Worm (Caenorhabditis elegans) whole organism, L4 larva: ENCODE measurements around the gene F08D12.4.

Experiments
- D1046.2 ChIP-seq: fragments of 200-800 bp; sonication (Bioruptor generic); IDR thresholded peaks from 2 replicates; pipeline ENCODE4 v1.3.6; 2022; ENCODE audit warnings: missing genetic modification characterization, missing compliant biosample characterization
- F37D6.2 ChIP-seq: sonication (generic microtip); optimal IDR thresholded peaks from 2 replicates; lab custom pipeline; 2016; ENCODE audit warnings: mild to moderate bottlenecking, missing genetic modification characterization, missing compliant biosample characterization
- F44E2.7 ChIP-seq: fragments of 200-800 bp; sonication (Bioruptor generic); IDR thresholded peaks from 2 replicates; pipeline ENCODE4 v2.1.2; 2022; ENCODE audit warnings: missing genetic modification characterization, missing compliant biosample characterization
- F49E8.2 ChIP-seq: sonication (generic microtip); optimal IDR thresholded peaks from 2 replicates; lab custom pipeline; 2016; ENCODE audit warnings: missing compliant biosample characterization, mild to moderate bottlenecking, missing genetic modification characterization, borderline replicate concordance
- T20F7.1 ChIP-seq: fragments of 200-800 bp; sonication (Bioruptor generic); optimal IDR thresholded peaks from 2 replicates; lab custom pipeline; 2018; ENCODE audit warnings: mild to moderate bottlenecking, missing genetic modification characterization, missing compliant biosample characterization
- T26A8.4 ChIP-seq: fragments of 200-800 bp; sonication (Bioruptor generic); IDR thresholded peaks from 2 replicates; pipeline ENCODE4 v1.3.6; 2022; ENCODE audit warnings: missing genetic modification characterization, missing compliant biosample characterization
- ZK337.2 ChIP-seq: fragments of 200-800 bp; sonication (Bioruptor generic); IDR thresholded peaks from 2 replicates; pipeline ENCODE4 v1.3.6; 2022; ENCODE audit warnings: missing genetic modification reagents, missing genetic modification characterization, missing compliant biosample characterization
- aha-1 ChIP-seq: fragments of 150-350 bp; peaks from one replicate; lab custom pipeline; 2014; ENCODE audit warnings: missing biosample characterization, missing genetic modification characterization
- aly-2 ChIP-seq: sonication (generic microtip); optimal IDR thresholded peaks from 2 replicates; lab custom pipeline; 2018; ENCODE audit warnings: missing biosample characterization, missing genetic modification characterization
- arid-1 ChIP-seq: fragments of 200-800 bp; sonication (Bioruptor generic); conservative IDR thresholded peaks from 2 replicates; pipeline ENCODE4 v1.3.6; 2022; ENCODE audit warnings: missing genetic modification reagents, missing genetic modification characterization, missing compliant biosample characterization
- ceh-28 ChIP-seq: fragments of 150-350 bp; optimal IDR thresholded peaks from 2 replicates; lab custom pipeline; 2014; ENCODE audit warnings: missing biosample characterization, missing genetic modification reagents, missing genetic modification characterization
- ceh-62 ChIP-seq: sonication (generic microtip); optimal IDR thresholded peaks from 2 replicates; lab custom pipeline; 2017; ENCODE audit warnings: missing biosample characterization, missing genetic modification characterization
- cey-2 ChIP-seq: sonication (generic microtip); optimal IDR thresholded peaks from 3 replicates; lab custom pipeline; 2017; ENCODE audit warnings: missing genetic modification characterization, mild to moderate bottlenecking, missing compliant biosample characterization, antibody characterized with exemption, borderline replicate concordance; ENCODE audit not compliant: insufficient read depth
- daf-16 ChIP-seq, 3 experiments: sonication (generic microtip); optimal IDR thresholded peaks; 2 replicates each; lab custom pipeline; 2016 to 2017; ENCODE audit warnings: missing genetic modification characterization in 3 of 3, missing genetic modification reagents in 3 of 3, mild to moderate bottlenecking in 2 of 3, missing compliant biosample characterization in 2 of 3, missing biosample characterization in 1 of 3, moderate library complexity in 1 of 3
- dmd-8 ChIP-seq: fragments of 200-800 bp; sonication (Bioruptor generic); IDR thresholded peaks from 2 replicates; pipeline ENCODE4 v1.3.6; 2022; ENCODE audit warnings: missing genetic modification characterization, missing compliant biosample characterization
- dmd-9 ChIP-seq: fragments of 200-800 bp; sonication (Bioruptor generic); IDR thresholded peaks from 2 replicates; pipeline ENCODE4 v1.3.6; 2022; ENCODE audit warnings: missing genetic modification reagents, missing genetic modification characterization, missing compliant biosample characterization
- egl-27 ChIP-seq: sonication (generic microtip); optimal IDR thresholded peaks from 3 replicates; lab custom pipeline; 2017; ENCODE audit warnings: missing biosample characterization, missing genetic modification reagents, missing genetic modification characterization
- egl-43 ChIP-seq: fragments of 200-800 bp; sonication (Bioruptor generic); IDR thresholded peaks from 2 replicates; pipeline ENCODE4 v1.3.6; 2022; ENCODE audit warnings: missing genetic modification reagents, missing genetic modification characterization, missing compliant biosample characterization
- fkh-10 ChIP-seq: fragments of 150-350 bp; optimal IDR thresholded peaks from 2 replicates; lab custom pipeline; 2014; ENCODE audit warnings: missing biosample characterization, missing genetic modification reagents, missing genetic modification characterization
- fos-1 ChIP-seq: fragments of 150-350 bp; optimal IDR thresholded peaks from 2 replicates; lab custom pipeline; 2014; ENCODE audit warnings: missing biosample characterization, missing genetic modification characterization
- hlh-30 ChIP-seq: sonication (generic microtip); optimal IDR thresholded peaks from 2 replicates; lab custom pipeline; 2017; ENCODE audit warnings: antibody characterized with exemption, mild to moderate bottlenecking, missing genetic modification characterization, missing compliant biosample characterization; ENCODE audit not compliant: insufficient read depth
- lir-3 ChIP-seq: sonication (generic microtip); optimal IDR thresholded peaks from 2 replicates; lab custom pipeline; 2016; ENCODE audit warnings: mild to moderate bottlenecking, missing genetic modification characterization, missing compliant biosample characterization
- madf-5 ChIP-seq, 2 experiments: fragments of 200-800 bp; sonication (Bioruptor generic); IDR thresholded peaks; 2 replicates each; pipeline ENCODE4 v1.3.6; 2022; ENCODE audit warnings: missing compliant biosample characterization in 2 of 2, missing genetic modification characterization in 2 of 2
- madf-9 ChIP-seq: fragments of 200-800 bp; sonication (Bioruptor generic); conservative IDR thresholded peaks from 2 replicates; pipeline ENCODE4 v1.3.6; 2022; ENCODE audit warnings: missing genetic modification reagents, missing genetic modification characterization, missing compliant biosample characterization
- nhr-102 ChIP-seq: sonication (generic microtip); optimal IDR thresholded peaks from 2 replicates; lab custom pipeline; 2016; ENCODE audit warnings: mild to moderate bottlenecking, missing genetic modification characterization, moderate library complexity, missing compliant biosample characterization
- nhr-11 ChIP-seq: fragments of 150-350 bp; optimal IDR thresholded peaks from 2 replicates; lab custom pipeline; 2014; ENCODE audit warnings: missing biosample characterization, missing genetic modification characterization
- nhr-25 ChIP-seq: sonication (generic microtip); optimal IDR thresholded peaks from 2 replicates; lab custom pipeline; 2017; ENCODE audit warnings: missing genetic modification characterization, mild to moderate bottlenecking, missing compliant biosample characterization, antibody characterized with exemption, moderate library complexity, borderline replicate concordance; ENCODE audit not compliant: insufficient read depth
- nhr-28 ChIP-seq: fragments of 150-350 bp; optimal IDR thresholded peaks from 2 replicates; lab custom pipeline; 2014; ENCODE audit warnings: missing biosample characterization, missing genetic modification characterization
- nhr-42 ChIP-seq: fragments of 200-800 bp; sonication (Bioruptor generic); IDR thresholded peaks from 2 replicates; pipeline ENCODE4 v1.3.6; 2022; ENCODE audit warnings: missing genetic modification characterization, missing compliant biosample characterization
- nhr-76 ChIP-seq: fragments of 150-350 bp; optimal IDR thresholded peaks from 2 replicates; lab custom pipeline; 2014; ENCODE audit warnings: missing biosample characterization, missing genetic modification characterization
- nhr-77 ChIP-seq: fragments of 150-350 bp; optimal IDR thresholded peaks from 2 replicates; lab custom pipeline; 2014; ENCODE audit warnings: missing biosample characterization, missing genetic modification characterization
- pha-4 ChIP-seq, 2 experiments: fragments of 150-350 bp in 1 of 2; fragments of 200-800 bp in 1 of 2; sonication (Bioruptor generic) in 1 of 2; IDR thresholded peaks in 1 of 2; optimal IDR thresholded peaks in 1 of 2; 2 replicates each; pipeline versions ENCODE4 v1.3.6 to Lab custom; 2014 to 2022; ENCODE audit warnings: missing genetic modification characterization in 2 of 2, missing genetic modification reagents in 2 of 2, missing biosample characterization in 1 of 2, missing compliant biosample characterization in 1 of 2
- pqm-1 ChIP-seq: sonication (generic microtip); optimal IDR thresholded peaks from 2 replicates; lab custom pipeline; 2017; ENCODE audit warnings: missing biosample characterization, missing genetic modification characterization
- rbr-2 ChIP-seq: sonication (generic microtip); optimal IDR thresholded peaks from 2 replicates; lab custom pipeline; 2016; ENCODE audit warnings: missing genotype, missing genetic modification characterization, missing compliant biosample characterization
- sdz-12 ChIP-seq: fragments of 200-800 bp; sonication (Bioruptor generic); optimal IDR thresholded peaks from 2 replicates; lab custom pipeline; 2018; ENCODE audit warnings: mild to moderate bottlenecking, missing genetic modification characterization, missing compliant biosample characterization
- set-16 ChIP-seq: fragments of 200-800 bp; sonication (Bioruptor generic); IDR thresholded peaks from 2 replicates; pipeline ENCODE4 v1.3.6; 2022; ENCODE audit warnings: missing genetic modification reagents, missing genetic modification characterization, missing compliant biosample characterization
- skn-1 ChIP-seq: fragments of 150-350 bp; optimal IDR thresholded peaks from 2 replicates; lab custom pipeline; 2014; ENCODE audit warnings: missing biosample characterization, missing genetic modification characterization
- snpc-4 ChIP-seq: fragments of 150-350 bp; optimal IDR thresholded peaks from 2 replicates; lab custom pipeline; 2014; ENCODE audit warnings: missing biosample characterization, missing genetic modification characterization
- unc-130 ChIP-seq: sonication (generic microtip); optimal IDR thresholded peaks from 2 replicates; lab custom pipeline; 2016; ENCODE audit warnings: missing genetic modification reagents, missing genetic modification characterization, missing compliant biosample characterization
- unc-39 ChIP-seq: sonication (generic microtip); optimal IDR thresholded peaks from 2 replicates; lab custom pipeline; 2017; ENCODE audit warnings: missing biosample characterization, missing genetic modification characterization
- zip-11 ChIP-seq: fragments of 200-800 bp; sonication (Bioruptor generic); IDR thresholded peaks from 2 replicates; pipeline ENCODE4 v1.3.6; 2022; ENCODE audit warnings: missing genetic modification characterization, missing compliant biosample characterization

F08D12.4 gene

DNA sequence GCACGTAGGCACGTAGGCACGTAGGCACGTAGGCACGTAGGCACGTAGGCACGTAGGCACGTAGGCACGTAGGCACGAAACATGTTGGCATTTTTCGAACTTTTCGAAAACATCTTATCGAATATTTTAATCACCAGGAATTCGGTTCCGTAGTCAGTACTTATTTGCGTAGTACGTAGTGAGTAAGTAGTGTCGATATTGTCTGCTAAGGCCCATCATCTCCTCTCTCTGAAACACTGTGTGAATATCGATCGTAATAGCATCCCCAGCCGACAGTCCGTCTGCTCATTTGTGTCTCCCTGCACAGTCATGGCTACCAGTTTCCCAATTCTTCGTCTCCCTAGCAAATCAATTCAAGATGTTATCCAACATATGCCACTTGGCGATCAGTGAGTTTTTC lies 15.8 kb upstream of the F08D12.4 start, which contains the start of gene fbxb-106:
Gene fbxb-106 (plus strand): TSS at position 301 of the 400 bp plus-strand sequence.
- TF ChIP-seq daf-16 (GFP tag; optimal IDR thresholded peaks at IDR 0.05; lab: Kevin White, UChicago) (no peak), daf-16 (tag; optimal IDR thresholded peaks at IDR 0.05; lab: Kevin White, UChicago) (no peak), skn-1 (tag; lab: Kevin White, UChicago) (no peak), set-16 (GFP tag; lab: Robert Waterston, UW) (no peak), pha-4 (GFP tag; IDR thresholded peaks at IDR 0.05; lab: Robert Waterston, UW) (no peak), pha-4 (tag; optimal IDR thresholded peaks at IDR 0.05; lab: Kevin White, UChicago) (no peak), lir-3 (tag; lab: Kevin White, UChicago) (no peak), madf-9 (GFP tag; lab: Robert Waterston, UW) (no peak), F37D6.2 (tag; lab: Kevin White, UChicago) (no peak), T20F7.1 (GFP tag; lab: Kevin White, UChicago) (no peak), fkh-10 (GFP tag; lab: Kevin White, UChicago) (no peak), arid-1 (no peak), nhr-42 (GFP tag; lab: Robert Waterston, UW) (no peak), egl-43 (no peak), F49E8.2 (no peak), hlh-30 (no peak), snpc-4 (tag; lab: Kevin White, UChicago) (no peak)
- TF ChIP-seq, all 104 proteins: peak for 0

DNA sequence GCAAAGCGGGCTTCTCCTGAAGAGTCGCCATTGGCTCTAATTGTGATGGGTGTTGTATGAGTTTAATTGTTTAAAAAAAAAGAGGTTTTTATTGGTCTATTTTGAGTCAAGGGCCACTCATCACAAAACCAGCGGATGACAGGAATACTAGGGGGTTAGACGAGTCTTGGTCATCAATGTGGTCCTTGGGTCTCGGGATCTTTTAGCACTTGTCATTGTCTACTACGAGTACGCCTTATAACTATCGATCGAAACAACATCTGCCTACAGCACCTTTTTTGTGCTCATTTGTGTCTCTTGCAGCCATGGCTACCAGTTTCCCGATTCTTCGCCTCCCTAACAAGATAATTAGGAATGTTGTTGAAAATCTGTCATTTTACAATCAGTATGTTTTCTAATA lies 13.3 kb upstream of the F08D12.4 start, which contains the start of gene fbxb-108:
Gene fbxb-108 (plus strand): TSS at position 301 of the 400 bp plus-strand sequence.
- TF ChIP-seq pqm-1 (tag; lab: Kevin White, UChicago): no peak
- TF ChIP-seq, all 104 proteins: peak for 0

DNA sequence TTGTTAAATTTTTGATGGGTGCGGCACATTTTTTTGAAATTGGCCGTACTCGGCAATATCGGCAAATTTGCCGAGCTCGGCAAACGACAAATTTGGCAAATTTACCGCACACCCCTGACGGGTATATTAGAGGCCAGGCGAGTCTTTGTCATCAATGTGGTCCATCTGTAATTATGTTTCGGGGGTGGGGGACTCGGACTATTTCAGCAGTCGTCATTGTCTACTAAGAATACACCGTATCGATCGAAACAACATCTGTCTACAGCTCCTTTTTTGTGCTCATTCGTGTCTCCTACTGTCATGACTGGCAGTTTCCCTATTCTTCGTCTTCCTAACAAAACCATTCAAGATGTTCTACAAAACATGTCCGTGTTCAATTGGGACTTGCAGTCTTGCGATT lies 11.6 kb upstream of the F08D12.4 start, which contains the start of gene F08D12.15:
Gene F08D12.15 (plus strand): TSS at position 301 of the 400 bp plus-strand sequence.
- TF ChIP-seq nhr-102 (tag; lab: Kevin White, UChicago) (no peak), cey-2 (tag; lab: Kevin White, UChicago) (no peak), dmd-9 (no peak), madf-5 (GFP tag; IDR thresholded peaks at IDR 0.05; lab: Robert Waterston, UW) (no peak), aha-1 (tag; lab: Kevin White, UChicago) (no peak), daf-16 (GFP tag; optimal IDR thresholded peaks at IDR 0.05; lab: Kevin White, UChicago) (no peak), daf-16 (tag; optimal IDR thresholded peaks at IDR 0.05; lab: Kevin White, UChicago) (no peak), F37D6.2 (tag; lab: Kevin White, UChicago) (no peak), hlh-30 (no peak), nhr-77 (tag; lab: Kevin White, UChicago) (no peak), ceh-62 (tag; lab: Kevin White, UChicago) (no peak)

DNA sequence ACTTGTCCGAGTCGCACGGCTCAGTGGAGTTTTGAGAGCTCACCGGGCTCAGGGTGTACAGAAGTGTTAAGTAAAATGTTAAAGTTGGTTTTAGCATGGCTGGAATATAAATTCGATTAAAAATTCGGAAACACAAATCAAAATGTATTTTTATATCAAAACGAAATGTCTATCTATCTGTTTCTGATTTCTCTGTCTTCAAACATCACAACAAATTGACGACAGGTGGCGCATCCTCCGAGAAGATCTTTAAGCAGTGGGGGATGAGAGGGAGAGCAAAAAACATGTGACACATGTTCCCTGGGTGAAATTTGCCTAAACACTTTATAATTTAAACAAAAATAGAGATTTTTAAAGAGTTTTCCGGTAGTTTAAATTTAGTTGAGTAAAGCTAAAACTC lies 8.9 kb upstream of the F08D12.4 start, which contains the start of gene F08D12.7:
Gene F08D12.7 (minus strand): TSS at position 101 of the 400 bp plus-strand sequence.
- TF ChIP-seq egl-27 (tag; lab: Kevin White, UChicago): no peak
- no peak for TF ChIP-seq T26A8.4 (GFP tag; lab: Robert Waterston, UW)
- no peak for TF ChIP-seq skn-1 (tag; lab: Kevin White, UChicago)
- TF ChIP-seq daf-16 (GFP tag; optimal IDR thresholded peaks at IDR 0.05; lab: Kevin White, UChicago): peak in 1 of 2 experiments; percentile 36
- TF ChIP-seq daf-16 (tag; optimal IDR thresholded peaks at IDR 0.05; lab: Kevin White, UChicago): no peak

DNA sequence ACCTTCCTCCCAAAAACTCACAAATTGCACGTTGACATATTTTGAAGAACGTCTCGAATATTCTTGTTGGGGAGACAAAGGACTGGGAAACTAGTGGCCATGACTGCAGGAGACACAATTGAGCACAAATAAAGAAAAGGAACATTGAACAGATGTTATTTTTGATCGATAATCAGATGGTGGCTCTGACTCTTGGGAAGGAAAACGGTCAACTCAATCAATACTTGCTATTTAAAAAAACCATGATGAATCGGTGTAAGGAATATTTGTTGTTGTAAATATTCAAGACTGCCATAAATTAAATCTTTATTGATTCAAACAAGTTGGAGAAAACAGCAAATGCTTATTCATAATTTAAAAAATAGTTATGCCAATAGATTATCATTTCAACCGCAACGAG lies 7.2 kb upstream of the F08D12.4 start, which contains the start of gene fbxb-105:
Gene fbxb-105 (minus strand): TSS at position 101 of the 400 bp plus-strand sequence.
- no peak for TF ChIP-seq nhr-28 (tag; lab: Kevin White, UChicago)
- no peak for TF ChIP-seq nhr-76 (tag; lab: Kevin White, UChicago)
- no peak for TF ChIP-seq aha-1 (tag; lab: Kevin White, UChicago)
- TF ChIP-seq F49E8.2: no peak
- TF ChIP-seq zip-11 (GFP tag; lab: Robert Waterston, UW): no peak
- TF ChIP-seq nhr-25 (tag; lab: Kevin White, UChicago): no peak
- TF ChIP-seq ceh-28 (tag; lab: Kevin White, UChicago): no peak
- TF ChIP-seq dmd-8 (GFP tag; lab: Robert Waterston, UW): no peak
- TF ChIP-seq rbr-2 (tag; lab: Kevin White, UChicago): no peak
- no peak for TF ChIP-seq sdz-12 (GFP tag; lab: Kevin White, UChicago)
- no peak for TF ChIP-seq F44E2.7
- TF ChIP-seq unc-130 (GFP tag; lab: Kevin White, UChicago): no peak
- no peak for TF ChIP-seq ZK337.2 (GFP tag; lab: Robert Waterston, UW)
- no peak for TF ChIP-seq nhr-11
- TF ChIP-seq D1046.2 (GFP tag; lab: Robert Waterston, UW): no peak
- TF ChIP-seq unc-39 (tag; lab: Kevin White, UChicago): no peak
- TF ChIP-seq fos-1 (tag; lab: Kevin White, UChicago): no peak
- TF ChIP-seq aly-2 (tag; lab: Kevin White, UChicago): no peak
- TF ChIP-seq fkh-10 (GFP tag; lab: Kevin White, UChicago): no peak
- TF ChIP-seq, all 104 proteins: peak for 0
